Fruit fly (Drosophila melanogaster): Measurements from ENCODE around the gene CG9636.

The CG9636 gene

dm6 chr3R:8195049-8195448 lies 48.5 kb downstream of the CG9636 start:
- TF ChIP-seq CG17801 (GFP tag; optimal IDR thresholded peaks at IDR 0.05; ENCODE audit: partially characterized antibody), result no peak

- no peak for TF ChIP-seq CG17801 (GFP tag; optimal IDR thresholded peaks at IDR 0.05; ENCODE audit: partially characterized antibody)
These were observed 50.5 kb downstream of the CG9636 start for dm6 chr3R:8193120-8193519.

- TF ChIP-seq CG17801 (GFP tag; optimal IDR thresholded peaks at IDR 0.05; ENCODE audit: partially characterized antibody), result no peak
These were observed 51.2 kb downstream of the CG9636 start for dm6 chr3R:8192261-8192917.

- no peak for TF ChIP-seq CG17801 (GFP tag; optimal IDR thresholded peaks at IDR 0.05; ENCODE audit: partially characterized antibody)
These were observed 52.7 kb downstream of the CG9636 start for dm6 chr3R:8190866-8191265.

Data from ovary, adult (tissue).